Worm (Caenorhabditis elegans) whole organism, L3 larva: ENCODE results near the gene F26D11.13.

Experiments
- egl-27 ChIP-seq: sonication (generic microtip); optimal IDR thresholded peaks from 4 replicates; lab custom pipeline; 2017; ENCODE audit warnings: missing biosample characterization, missing genetic modification reagents, missing genetic modification characterization
- elt-2 ChIP-seq: sonication (generic microtip); optimal IDR thresholded peaks from 2 replicates; lab custom pipeline; 2016; ENCODE audit warnings: missing genetic modification reagents, mild to moderate bottlenecking, missing genetic modification characterization, missing compliant biosample characterization
- elt-3 ChIP-seq, 3 experiments: fragments of 150-350 bp in 1 of 3; sonication (generic microtip) in 2 of 3; optimal IDR thresholded peaks; 2 replicates in 2 of 3; 4 replicates in 1 of 3; lab custom pipeline; 2014 to 2017; ENCODE audit warnings: missing biosample characterization in 3 of 3, missing genetic modification characterization in 3 of 3
- fkh-10 ChIP-seq: sonication (generic microtip); optimal IDR thresholded peaks from 2 replicates; lab custom pipeline; 2017; ENCODE audit warnings: missing biosample characterization, missing genetic modification reagents, missing genetic modification characterization
- hmg-11 ChIP-seq: sonication (generic microtip); optimal IDR thresholded peaks from 2 replicates; lab custom pipeline; 2016; ENCODE audit warnings: missing genetic modification characterization, missing compliant biosample characterization
- jun-1 ChIP-seq: fragments of 150-350 bp; optimal IDR thresholded peaks from 2 replicates; lab custom pipeline; 2014; ENCODE audit warnings: missing biosample characterization, missing genetic modification reagents, missing genetic modification characterization
- lsy-12 ChIP-seq: sonication (generic microtip); optimal IDR thresholded peaks from 2 replicates; lab custom pipeline; 2016; ENCODE audit warnings: mild to moderate bottlenecking, missing genetic modification characterization, missing compliant biosample characterization
- nhr-11 ChIP-seq: fragments of 150-350 bp; optimal IDR thresholded peaks from 2 replicates; lab custom pipeline; 2014; ENCODE audit warnings: missing biosample characterization, missing genetic modification characterization
- nhr-23 ChIP-seq: fragments of 150-350 bp; optimal IDR thresholded peaks from 2 replicates; lab custom pipeline; 2014; ENCODE audit warnings: missing biosample characterization, missing genetic modification reagents, missing genetic modification characterization
- nhr-237 ChIP-seq: fragments of 150-350 bp; optimal IDR thresholded peaks from 2 replicates; lab custom pipeline; 2014; ENCODE audit warnings: missing biosample characterization, missing genetic modification characterization
- nhr-67 ChIP-seq: fragments of 150-350 bp; optimal IDR thresholded peaks from 2 replicates; lab custom pipeline; 2014; ENCODE audit warnings: missing biosample characterization, missing genetic modification characterization
- pha-4 ChIP-seq: fragments of 150-350 bp; optimal IDR thresholded peaks from 2 replicates; lab custom pipeline; 2014; ENCODE audit warnings: missing biosample characterization, missing genetic modification reagents, missing genetic modification characterization
- unc-62 ChIP-seq: fragments of 150-350 bp; sonication (generic microtip); optimal IDR thresholded peaks from 4 replicates; lab custom pipeline; 2014; ENCODE audit warnings: missing biosample characterization, missing genetic modification reagents, missing genetic modification characterization
- ztf-4 ChIP-seq: fragments of 150-350 bp; optimal IDR thresholded peaks from 2 replicates; lab custom pipeline; 2014; ENCODE audit warnings: missing biosample characterization, missing genetic modification characterization

F26D11.13 gene

DNA sequence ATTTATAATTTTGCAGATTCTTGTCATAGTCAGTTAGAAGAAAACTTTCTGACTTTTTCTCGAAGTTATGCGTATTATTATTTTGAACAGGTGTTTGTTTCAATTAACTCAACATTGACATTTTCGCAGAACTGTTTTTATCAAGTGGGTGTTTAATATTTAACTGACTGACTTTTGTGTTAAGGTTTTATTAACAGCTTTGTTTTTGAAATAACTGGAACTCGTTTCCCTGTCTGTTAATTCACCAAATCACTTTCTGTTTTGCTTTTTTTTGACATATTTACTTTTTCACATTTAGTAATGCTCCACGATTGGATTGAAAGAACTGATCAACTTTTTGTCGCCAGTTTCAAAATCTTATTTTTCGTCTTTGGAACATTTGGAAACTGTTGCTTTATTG, 29.0 kb downstream of the F26D11.13 start, which contains the start of gene srsx-7:
Gene srsx-7, plus strand, starts transcription at position 301 of the 400 bp plus-strand sequence.
- no peak for TF ChIP-seq nhr-67 (tag; lab: Kevin White, UChicago)
- TF ChIP-seq unc-62 (GFP tag; lab: Kevin White, UChicago) = no peak
- no peak for TF ChIP-seq nhr-237
- no peak for TF ChIP-seq nhr-23 (tag; lab: Kevin White, UChicago)
- TF ChIP-seq fkh-10 (GFP tag; lab: Kevin White, UChicago) = no peak
- no peak for TF ChIP-seq pha-4 (tag; lab: Kevin White, UChicago)
- no peak for TF ChIP-seq egl-27 (tag; lab: Kevin White, UChicago)
- TF ChIP-seq elt-3 (tag; optimal IDR thresholded peaks at IDR 0.05; lab: Kevin White, UChicago) = no peak
- TF ChIP-seq lsy-12 (tag; lab: Kevin White, UChicago) = no peak
- TF ChIP-seq, all 47 proteins: peak for 0

DNA sequence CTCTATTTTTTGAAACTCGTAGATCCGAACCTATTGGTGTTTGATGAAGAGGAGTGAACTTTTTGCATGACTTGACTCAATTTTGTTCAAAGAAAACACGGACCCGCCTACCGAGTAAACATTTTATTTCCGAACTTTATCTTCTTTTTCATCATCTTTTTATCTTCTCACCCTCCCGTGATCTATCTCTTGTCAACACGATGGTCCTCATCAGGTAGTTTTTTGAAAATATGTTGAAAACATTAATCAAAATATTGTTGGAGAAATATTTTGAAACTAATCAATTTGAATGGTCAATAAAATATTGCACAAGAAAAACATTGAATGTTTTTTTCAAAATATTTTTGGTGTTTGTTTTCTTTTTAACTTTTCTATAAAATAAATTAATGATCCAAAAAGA, 46.0 kb downstream of the F26D11.13 start:
- TF ChIP-seq jun-1 (tag; lab: Kevin White, UChicago) (no peak), fkh-10 (GFP tag; lab: Kevin White, UChicago) (peak; percentile 1), elt-2 (tag; lab: Kevin White, UChicago) (no peak), ztf-4 (no peak), hmg-11 (tag; lab: Kevin White, UChicago) (no peak), lsy-12 (tag; lab: Kevin White, UChicago) (no peak)
- TF ChIP-seq, all 47 proteins: peak for 1

DNA sequence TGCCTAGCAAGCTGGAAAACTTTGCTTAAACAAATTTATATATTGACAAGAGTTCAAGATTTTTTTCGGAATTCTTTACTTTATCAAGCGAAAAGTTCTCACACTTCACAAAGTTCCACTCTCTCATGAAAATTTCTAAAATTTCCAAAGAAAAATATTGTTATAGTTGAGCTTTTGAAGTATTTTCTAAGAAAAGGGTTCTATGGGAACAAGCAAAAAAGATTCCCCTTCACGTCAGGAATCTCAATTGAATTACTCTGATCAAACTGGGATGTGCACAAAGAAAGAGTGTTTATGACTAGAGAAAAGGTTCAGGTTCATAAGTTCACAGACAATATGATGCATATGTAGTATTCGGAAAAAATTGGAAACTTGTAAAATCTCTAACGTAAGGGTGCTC, 50.1 kb downstream of the F26D11.13 start:
- no peak for TF ChIP-seq nhr-237
- peak; percentile 19 for TF ChIP-seq fkh-10 (GFP tag; lab: Kevin White, UChicago)
- TF ChIP-seq nhr-11 (tag; lab: Kevin White, UChicago) = no peak
- TF ChIP-seq, all 47 proteins: peak for 1
